Worm (Caenorhabditis elegans) whole organism, mixed stage, embryonic: ENCODE data around the gene C35A5.8.

Experiments used
- M03D4.4 ChIP-seq: sonication (generic microtip); optimal IDR thresholded peaks from 2 replicates; lab custom pipeline; 2017; ENCODE audit warnings: mild to moderate bottlenecking, missing genetic modification characterization, missing compliant biosample characterization
- bed-3 ChIP-seq: fragments of 200-800 bp; sonication (Bioruptor generic); optimal IDR thresholded peaks from 3 replicates; lab custom pipeline; 2018; ENCODE audit warnings: mild to moderate bottlenecking, missing genetic modification characterization, moderate library complexity, missing compliant biosample characterization
- blmp-1 ChIP-seq: fragments of 150-350 bp; optimal IDR thresholded peaks from 2 replicates; lab custom pipeline; 2014; ENCODE audit warnings: missing biosample characterization, missing genetic modification characterization
- ceh-39 ChIP-seq: fragments of 150-350 bp; optimal IDR thresholded peaks from 2 replicates; lab custom pipeline; 2014; ENCODE audit warnings: missing biosample characterization, missing genetic modification characterization
- ceh-43 ChIP-seq: fragments of 200-800 bp; sonication (Bioruptor generic); optimal IDR thresholded peaks from 2 replicates; lab custom pipeline; 2018; ENCODE audit warnings: mild to moderate bottlenecking, missing genetic modification characterization, moderate library complexity, missing compliant biosample characterization
- ceh-83 ChIP-seq: fragments of 200-800 bp; sonication (Bioruptor generic); optimal IDR thresholded peaks from 2 replicates; lab custom pipeline; 2018; ENCODE audit warnings: mild to moderate bottlenecking, missing genetic modification characterization, missing compliant biosample characterization
- ces-1 ChIP-seq: fragments of 150-350 bp; optimal IDR thresholded peaks from 2 replicates; lab custom pipeline; 2014; ENCODE audit warnings: missing biosample characterization, missing genetic modification reagents, missing genetic modification characterization
- cnd-1 ChIP-seq: fragments of 200-800 bp; sonication (Bioruptor generic); optimal IDR thresholded peaks from 2 replicates; lab custom pipeline; 2018; ENCODE audit warnings: mild to moderate bottlenecking, missing genetic modification characterization, missing compliant biosample characterization
- drap-1 ChIP-seq: fragments of 200-800 bp; sonication (Bioruptor generic); optimal IDR thresholded peaks from 3 replicates; lab custom pipeline; 2018; ENCODE audit warnings: mild to moderate bottlenecking, missing genetic modification characterization, missing compliant biosample characterization
- elt-1 ChIP-seq: sonication (generic microtip); optimal IDR thresholded peaks from 2 replicates; lab custom pipeline; 2017; ENCODE audit warnings: missing genetic modification characterization, mild to moderate bottlenecking, missing compliant biosample characterization, antibody characterized with exemption, moderate library complexity, borderline replicate concordance; ENCODE audit not compliant: insufficient read depth
- elt-3 ChIP-seq: fragments of 150-350 bp; optimal IDR thresholded peaks from 2 replicates; lab custom pipeline; 2014; ENCODE audit warnings: missing biosample characterization, missing genetic modification characterization
- flh-1 ChIP-seq: fragments of 200-800 bp; sonication (Bioruptor generic); optimal IDR thresholded peaks from 2 replicates; lab custom pipeline; 2018; ENCODE audit warnings: mild to moderate bottlenecking, missing genetic modification characterization, moderate library complexity, missing compliant biosample characterization
- lin-13 ChIP-seq: fragments of 150-350 bp; optimal IDR thresholded peaks from 2 replicates; lab custom pipeline; 2014; ENCODE audit warnings: missing biosample characterization, missing genetic modification characterization
- lin-32 ChIP-seq: fragments of 200-800 bp; sonication (Bioruptor generic); optimal IDR thresholded peaks from 2 replicates; lab custom pipeline; 2018; ENCODE audit warnings: mild to moderate bottlenecking, missing genetic modification characterization, missing compliant biosample characterization
- lsy-2 ChIP-seq: fragments of 150-350 bp; optimal IDR thresholded peaks from 2 replicates; lab custom pipeline; 2014; ENCODE audit warnings: missing biosample characterization, missing genetic modification characterization
- mab-5 ChIP-seq: fragments of 150-350 bp; optimal IDR thresholded peaks from 2 replicates; lab custom pipeline; 2014; ENCODE audit warnings: missing biosample characterization, missing genetic modification characterization
- mep-1 ChIP-seq: fragments of 150-350 bp; optimal IDR thresholded peaks from 2 replicates; lab custom pipeline; 2017; ENCODE audit warnings: missing biosample characterization, missing genetic modification reagents, missing genetic modification characterization, inconsistent platforms
- mls-2 ChIP-seq: sonication (generic microtip); optimal IDR thresholded peaks from 2 replicates; lab custom pipeline; 2016; ENCODE audit warnings: mild to moderate bottlenecking, missing genetic modification characterization, moderate library complexity, missing compliant biosample characterization
- nhr-12 ChIP-seq: fragments of 150-350 bp; optimal IDR thresholded peaks from 2 replicates; lab custom pipeline; 2014; ENCODE audit warnings: missing biosample characterization, missing genetic modification characterization
- nhr-2 ChIP-seq: fragments of 150-350 bp; optimal IDR thresholded peaks from 2 replicates; lab custom pipeline; 2014; ENCODE audit warnings: missing biosample characterization, missing genetic modification characterization
- nhr-237 ChIP-seq: fragments of 150-350 bp; optimal IDR thresholded peaks from 2 replicates; lab custom pipeline; 2014; ENCODE audit warnings: missing biosample characterization, missing genetic modification characterization
- nhr-76 ChIP-seq: sonication (generic microtip); optimal IDR thresholded peaks from 2 replicates; lab custom pipeline; 2017; ENCODE audit warnings: missing biosample characterization, missing genetic modification characterization
- pha-4 ChIP-seq: fragments of 150-350 bp; optimal IDR thresholded peaks from 2 replicates; lab custom pipeline; 2018; ENCODE audit warnings: missing biosample characterization, missing genetic modification reagents, missing genetic modification characterization
- sem-2 ChIP-seq: fragments of 200-800 bp; sonication (Bioruptor generic); optimal IDR thresholded peaks from 2 replicates; lab custom pipeline; 2018; ENCODE audit warnings: mild to moderate bottlenecking, missing genetic modification characterization, missing compliant biosample characterization
- snpc-4 ChIP-seq: fragments of 150-350 bp; optimal IDR thresholded peaks from 2 replicates; lab custom pipeline; 2014; ENCODE audit warnings: missing biosample characterization, missing genetic modification characterization
- sptf-1 ChIP-seq: sonication (generic microtip); optimal IDR thresholded peaks from 2 replicates; lab custom pipeline; 2017; ENCODE audit warnings: mild to moderate bottlenecking, missing genetic modification characterization, moderate library complexity, missing compliant biosample characterization
- tbx-8 ChIP-seq: fragments of 200-800 bp; sonication (Bioruptor generic); optimal IDR thresholded peaks from 2 replicates; lab custom pipeline; 2018; ENCODE audit warnings: mild to moderate bottlenecking, missing genetic modification characterization, moderate library complexity, missing compliant biosample characterization
- unc-62 ChIP-seq: fragments of 150-350 bp; optimal IDR thresholded peaks from 2 replicates; lab custom pipeline; 2014; ENCODE audit warnings: missing biosample characterization, missing genetic modification reagents, missing genetic modification characterization
- zip-8 ChIP-seq: fragments of 150-350 bp; optimal IDR thresholded peaks from 2 replicates; lab custom pipeline; 2014; ENCODE audit warnings: missing biosample characterization, missing genetic modification characterization
- ztf-11 ChIP-seq: fragments of 150-350 bp; optimal IDR thresholded peaks from 2 replicates; lab custom pipeline; 2014; ENCODE audit warnings: missing biosample characterization, missing genetic modification characterization

The C35A5.8 gene

DNA sequence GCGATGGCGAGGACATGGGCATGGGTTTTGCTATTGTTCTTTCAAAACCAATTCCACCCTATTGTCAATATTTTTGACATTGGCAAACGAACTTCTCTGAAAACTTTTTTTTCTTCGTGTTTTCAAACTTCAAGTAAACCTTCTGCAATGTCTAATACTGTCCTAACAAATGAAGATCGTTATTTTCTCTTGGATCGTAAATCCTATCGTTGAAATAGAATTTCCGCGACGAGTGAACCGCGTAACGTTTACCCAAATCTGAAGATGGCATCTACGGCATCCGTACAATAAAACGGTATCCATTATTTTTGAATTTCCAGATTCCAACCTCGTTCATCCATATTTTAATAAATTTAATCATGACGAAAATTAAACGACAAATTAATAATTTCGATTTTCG lies 20.2 kb downstream of the C35A5.8 start, which contains the start of gene C35A5.5:
Gene C35A5.5, plus strand, starts transcription at position 301 of the 400 bp plus-strand sequence.
- TF ChIP-seq mab-5 (no peak), ztf-11 (tag; lab: Kevin White, UChicago) (no peak), zip-8 (tag; lab: Kevin White, UChicago) (no peak), nhr-76 (no peak), tbx-8 (GFP tag; lab: Kevin White, UChicago) (no peak), sem-2 (GFP tag; lab: Kevin White, UChicago) (no peak), elt-3 (tag; lab: Kevin White, UChicago) (no peak), lin-32 (no peak), flh-1 (GFP tag; lab: Kevin White, UChicago) (no peak), blmp-1 (tag; lab: Kevin White, UChicago) (no peak), cnd-1 (no peak), unc-62 (no peak), pha-4 (tag; lab: Kevin White, UChicago) (no peak), mep-1 (tag; lab: Kevin White, UChicago) (no peak), lin-13 (tag; lab: Kevin White, UChicago) (no peak), M03D4.4 (tag; lab: Kevin White, UChicago) (no peak), bed-3 (no peak)

- no peak for TF ChIP-seq nhr-76
- TF ChIP-seq elt-1: no peak
- no peak for TF ChIP-seq blmp-1 (tag; lab: Kevin White, UChicago)
- TF ChIP-seq ces-1 (GFP tag; lab: Kevin White, UChicago): no peak
- TF ChIP-seq, all 35 proteins: peak for 0
Observed at ce11 chrV:10503893-10504292, 21.8 kb downstream of the C35A5.8 start, which contains the start of gene C35A5.10. Gene C35A5.10, plus strand, starts transcription at chrV:10504193.

- no peak for TF ChIP-seq nhr-2 (tag; lab: Kevin White, UChicago)
- TF ChIP-seq drap-1 (GFP tag; lab: Kevin White, UChicago): no peak
- no peak for TF ChIP-seq nhr-76
- no peak for TF ChIP-seq ceh-43 (GFP tag; lab: Kevin White, UChicago)
Observed at ce11 chrV:10503011-10503410, 22.7 kb downstream of the C35A5.8 start, which contains the start of gene C35A5.11. Gene C35A5.11, minus strand, starts transcription at chrV:10503111.

ce11 chrV:10501295-10501694 lies 24.4 kb downstream of the C35A5.8 start, which contains the start of gene C35A5.3:
Gene C35A5.3, minus strand, starts transcription at chrV:10501395.
- TF ChIP-seq sptf-1 (no peak), ceh-39 (tag; lab: Kevin White, UChicago) (no peak), flh-1 (GFP tag; lab: Kevin White, UChicago) (no peak), elt-3 (tag; lab: Kevin White, UChicago) (no peak), mab-5 (no peak), mls-2 (tag; lab: Kevin White, UChicago) (no peak), drap-1 (GFP tag; lab: Kevin White, UChicago) (no peak), nhr-2 (tag; lab: Kevin White, UChicago) (no peak), ces-1 (GFP tag; lab: Kevin White, UChicago) (no peak)

ce11 chrV:10496733-10497132 lies 29.0 kb downstream of the C35A5.8 start, which contains the start of gene C35A5.4:
Gene C35A5.4, plus strand, starts transcription at chrV:10497033.
- TF ChIP-seq bed-3: no peak
- TF ChIP-seq mab-5: no peak
- TF ChIP-seq nhr-237 (tag; lab: Kevin White, UChicago): no peak
- TF ChIP-seq blmp-1 (tag; lab: Kevin White, UChicago): no peak
- no peak for TF ChIP-seq lin-13 (tag; lab: Kevin White, UChicago)
- TF ChIP-seq ceh-83: no peak
- TF ChIP-seq nhr-12 (tag; lab: Kevin White, UChicago): no peak
- no peak for TF ChIP-seq cnd-1
- no peak for TF ChIP-seq lsy-2 (tag; lab: Kevin White, UChicago)
- no peak for TF ChIP-seq ceh-43 (GFP tag; lab: Kevin White, UChicago)
- TF ChIP-seq zip-8 (tag; lab: Kevin White, UChicago): no peak
- TF ChIP-seq snpc-4 (tag; lab: Kevin White, UChicago): no peak
- no peak for TF ChIP-seq lin-32
- no peak for TF ChIP-seq nhr-2 (tag; lab: Kevin White, UChicago)
- no peak for TF ChIP-seq ceh-39 (tag; lab: Kevin White, UChicago)
- no peak for TF ChIP-seq nhr-76
- no peak for TF ChIP-seq elt-3 (tag; lab: Kevin White, UChicago)
- no peak for TF ChIP-seq mls-2 (tag; lab: Kevin White, UChicago)
- no peak for TF ChIP-seq pha-4 (tag; lab: Kevin White, UChicago)
- no peak for TF ChIP-seq mep-1 (tag; lab: Kevin White, UChicago)
